Fruit fly (Drosophila melanogaster): Measurements from ENCODE around the gene P58IPK.

The P58IPK gene

DNA sequence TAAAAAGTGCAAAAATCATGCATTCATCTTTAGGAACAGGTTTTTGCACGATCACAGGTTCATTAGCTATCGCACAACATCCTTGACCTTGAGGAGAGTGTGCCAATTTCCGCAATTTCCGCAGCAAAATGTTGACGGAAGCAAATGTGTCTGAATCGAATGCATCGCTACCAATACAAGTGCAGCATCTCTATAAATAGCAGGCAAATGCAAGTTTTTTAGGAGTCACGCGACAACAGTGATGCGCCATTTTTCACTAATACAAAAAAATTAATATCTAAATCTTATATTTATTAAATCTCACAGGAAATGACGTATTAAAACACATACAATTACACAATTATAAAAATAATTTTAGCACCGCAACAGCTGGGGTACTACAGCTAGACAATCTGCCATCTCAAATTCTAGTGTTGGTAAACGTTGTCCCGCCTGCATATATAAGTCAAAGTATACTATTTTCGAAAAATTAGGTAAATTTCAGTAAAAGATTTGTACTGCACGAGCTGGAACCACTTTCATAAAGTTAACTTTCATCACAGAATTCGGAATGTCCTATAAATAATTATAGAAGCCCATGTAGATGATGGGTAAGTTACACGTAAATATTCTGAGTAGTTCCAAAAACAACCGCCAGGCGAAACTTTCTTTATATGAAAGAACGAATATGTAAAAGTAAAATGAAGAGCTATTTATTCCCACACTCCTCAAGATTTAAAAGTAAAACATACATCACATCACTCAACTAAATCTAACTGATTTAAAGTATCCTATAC, 12.7 kb upstream of the P58IPK start, which contains the start of gene CG9399 (continued):
- TF ChIP-seq HLH106 (tag; optimal IDR thresholded peaks at IDR 0.05) (peak; percentile 97), dsf (GFP tag; optimal IDR thresholded peaks at IDR 0.05; ENCODE audit: borderline replicate concordance) (peak; percentile 94), Hnf4 (GFP tag; optimal IDR thresholded peaks at IDR 0.05) (peak; percentile 97), Sp1 (GFP tag; optimal IDR thresholded peaks at IDR 0.05) (peak; percentile 96), h (GFP tag; optimal IDR thresholded peaks at IDR 0.05) (peak; percentile 97), OdsH (GFP tag; optimal IDR thresholded peaks at IDR 0.05) (peak; percentile 96), Jra (GFP tag; optimal IDR thresholded peaks at IDR 0.05) (peak; percentile 95), Abd-B (GFP tag; optimal IDR thresholded peaks at IDR 0.05) (no peak), N (GFP tag; optimal IDR thresholded peaks at IDR 0.05) (no peak), pan (optimal IDR thresholded peaks at IDR 0.05) (no peak), CG32264 (GFP tag; optimal IDR thresholded peaks at IDR 0.05) (peak; percentile 86)

DNA sequence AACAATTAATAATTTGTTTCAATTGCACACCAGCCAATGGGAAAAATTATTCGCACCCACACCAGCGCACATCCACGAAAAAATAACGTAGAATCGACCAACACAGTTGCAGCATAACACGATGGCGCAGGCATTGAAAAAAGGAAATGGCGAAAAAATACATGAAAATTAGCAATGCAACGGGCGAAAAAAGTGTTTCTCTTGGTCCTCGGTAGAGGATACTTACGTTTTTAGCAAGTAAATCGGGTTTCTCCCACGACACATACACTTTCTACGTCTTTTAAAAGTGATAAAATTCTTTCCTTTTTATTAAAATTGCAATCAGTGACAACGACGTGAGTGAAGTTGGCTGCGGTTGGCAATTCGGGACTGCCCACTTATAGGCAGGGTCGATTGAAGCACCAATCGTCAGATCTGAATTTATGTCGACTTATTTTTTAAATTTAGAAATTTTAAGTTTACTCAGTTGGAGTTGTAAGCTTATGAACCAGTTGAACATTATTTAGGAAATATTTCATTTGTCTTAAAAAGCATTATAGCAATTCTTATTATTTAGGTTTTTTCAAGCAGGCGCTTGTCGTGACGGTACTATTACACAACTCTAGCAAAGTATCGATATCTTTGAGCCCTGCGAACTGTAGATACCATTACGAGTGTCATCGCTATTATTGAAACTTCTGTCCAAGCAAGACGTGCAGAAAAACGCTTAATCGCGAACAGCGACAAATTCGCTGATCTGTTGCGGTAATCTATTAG, 9.2 kb upstream of the P58IPK start, which contains the start of the genes Kap-alpha3 and Son:
Gene Kap-alpha3, minus strand, starts transcription at position 352 of the 756 bp plus-strand sequence.
Gene Son, plus strand, starts transcription at position 661 of the 756 bp plus-strand sequence.
- TF ChIP-seq fru (GFP tag; optimal IDR thresholded peaks at IDR 0.05) (peak; percentile 91), sv (GFP tag; optimal IDR thresholded peaks at IDR 0.05) (peak; percentile 91), dsf (GFP tag; optimal IDR thresholded peaks at IDR 0.05; ENCODE audit: borderline replicate concordance) (peak; percentile 82), rgr (GFP tag; optimal IDR thresholded peaks at IDR 0.05) (peak; percentile 94), br (GFP tag; optimal IDR thresholded peaks at IDR 0.05) (peak; percentile 91), Hr83 (GFP tag; optimal IDR thresholded peaks at IDR 0.05; ENCODE audit: poor library complexity, severe bottlenecking) (peak; percentile 83), Abd-B (GFP tag; optimal IDR thresholded peaks at IDR 0.05) (no peak), woc (GFP tag; optimal IDR thresholded peaks at IDR 0.05) (peak; percentile 93), HLH106 (tag; optimal IDR thresholded peaks at IDR 0.05) (peak; percentile 90), Dfd (GFP tag; optimal IDR thresholded peaks at IDR 0.05) (no peak), dl (GFP tag; optimal IDR thresholded peaks at IDR 0.05; ENCODE audit: insufficient read depth in 1 of 2, partially characterized antibody in 2 of 2) (no peak), psq (GFP tag; optimal IDR thresholded peaks at IDR 0.05) (peak; percentile 80), CrebA (GFP tag; optimal IDR thresholded peaks at IDR 0.05; ENCODE audit: borderline replicate concordance) (no peak), Hnf4 (GFP tag; optimal IDR thresholded peaks at IDR 0.05) (peak; percentile 93), CG32264 (GFP tag; optimal IDR thresholded peaks at IDR 0.05) (peak; percentile 84), sage (GFP tag; optimal IDR thresholded peaks at IDR 0.05) (peak; percentile 65), foxo (GFP tag; optimal IDR thresholded peaks at IDR 0.05) (peak; percentile 58 to 92), CG9705 (GFP tag; optimal IDR thresholded peaks at IDR 0.05) (peak; percentile 95), jim (GFP tag; optimal IDR thresholded peaks at IDR 0.05) (no peak), pan (optimal IDR thresholded peaks at IDR 0.05) (no peak), Dif (GFP tag; optimal IDR thresholded peaks at IDR 0.05; ENCODE audit: partially characterized antibody) (no peak), lola (GFP tag; optimal IDR thresholded peaks at IDR 0.05) (no peak), Jra (GFP tag; optimal IDR thresholded peaks at IDR 0.05) (peak; percentile 88), Mio (GFP tag; optimal IDR thresholded peaks at IDR 0.05) (peak; percentile 79), Rel (GFP tag; optimal IDR thresholded peaks at IDR 0.05) (no peak), Rel (tag; optimal IDR thresholded peaks at IDR 0.05) (peak; percentile 90), ey (GFP tag; optimal IDR thresholded peaks at IDR 0.05) (peak; percentile 86), Sp1 (GFP tag; optimal IDR thresholded peaks at IDR 0.05) (peak; percentile 91), dmrt93B (GFP tag; optimal IDR thresholded peaks at IDR 0.05) (peak; percentile 96), tai (GFP tag; optimal IDR thresholded peaks at IDR 0.05) (no peak), brk (GFP tag; optimal IDR thresholded peaks at IDR 0.05) (no peak), Vsx2 (GFP tag; optimal IDR thresholded peaks at IDR 0.05; ENCODE audit: partially characterized antibody) (no peak), Myc (optimal IDR thresholded peaks at IDR 0.05) (peak; percentile 80), usp (GFP tag; optimal IDR thresholded peaks at IDR 0.05) (no peak), GATAd (GFP tag; optimal IDR thresholded peaks at IDR 0.05) (peak; percentile 33), OdsH (GFP tag; optimal IDR thresholded peaks at IDR 0.05) (peak; percentile 82), Hr78 (GFP tag; optimal IDR thresholded peaks at IDR 0.05) (no peak), h (GFP tag; optimal IDR thresholded peaks at IDR 0.05) (peak; percentile 92), N (GFP tag; optimal IDR thresholded peaks at IDR 0.05) (no peak)
